Fruit fly (Drosophila melanogaster): ENCODE results near the gene RfC38.

- TF ChIP-seq CTCF (optimal IDR thresholded peaks at IDR 0.05) (no peak), CG8478 (optimal IDR thresholded peaks at IDR 0.05) (no peak)
Measured at dm6 chr2L:11119966-11120517, 10.4 kb downstream of the RfC38 start, which contains the start of gene CG6230.

All from S2 (cell line).